Worm (Caenorhabditis elegans) whole organism, mixed stage, embryonic: ENCODE results near the gene srh-62.

Experiments
- M03D4.4 ChIP-seq: sonication (generic microtip); optimal IDR thresholded peaks from 2 replicates; lab custom pipeline; 2017; ENCODE audit warnings: mild to moderate bottlenecking, missing genetic modification characterization, missing compliant biosample characterization
- bed-3 ChIP-seq: fragments of 200-800 bp; sonication (Bioruptor generic); optimal IDR thresholded peaks from 3 replicates; lab custom pipeline; 2018; ENCODE audit warnings: mild to moderate bottlenecking, missing genetic modification characterization, moderate library complexity, missing compliant biosample characterization
- blmp-1 ChIP-seq: fragments of 150-350 bp; optimal IDR thresholded peaks from 2 replicates; lab custom pipeline; 2014; ENCODE audit warnings: missing biosample characterization, missing genetic modification characterization
- ceh-39 ChIP-seq: fragments of 150-350 bp; optimal IDR thresholded peaks from 2 replicates; lab custom pipeline; 2014; ENCODE audit warnings: missing biosample characterization, missing genetic modification characterization
- ceh-43 ChIP-seq: fragments of 200-800 bp; sonication (Bioruptor generic); optimal IDR thresholded peaks from 2 replicates; lab custom pipeline; 2018; ENCODE audit warnings: mild to moderate bottlenecking, missing genetic modification characterization, moderate library complexity, missing compliant biosample characterization
- ceh-83 ChIP-seq: fragments of 200-800 bp; sonication (Bioruptor generic); optimal IDR thresholded peaks from 2 replicates; lab custom pipeline; 2018; ENCODE audit warnings: mild to moderate bottlenecking, missing genetic modification characterization, missing compliant biosample characterization
- ces-1 ChIP-seq: fragments of 150-350 bp; optimal IDR thresholded peaks from 2 replicates; lab custom pipeline; 2014; ENCODE audit warnings: missing biosample characterization, missing genetic modification reagents, missing genetic modification characterization
- cnd-1 ChIP-seq: fragments of 200-800 bp; sonication (Bioruptor generic); optimal IDR thresholded peaks from 2 replicates; lab custom pipeline; 2018; ENCODE audit warnings: mild to moderate bottlenecking, missing genetic modification characterization, missing compliant biosample characterization
- drap-1 ChIP-seq: fragments of 200-800 bp; sonication (Bioruptor generic); optimal IDR thresholded peaks from 3 replicates; lab custom pipeline; 2018; ENCODE audit warnings: mild to moderate bottlenecking, missing genetic modification characterization, missing compliant biosample characterization
- elt-1 ChIP-seq: sonication (generic microtip); optimal IDR thresholded peaks from 2 replicates; lab custom pipeline; 2017; ENCODE audit warnings: missing genetic modification characterization, mild to moderate bottlenecking, missing compliant biosample characterization, antibody characterized with exemption, moderate library complexity, borderline replicate concordance; ENCODE audit not compliant: insufficient read depth
- elt-3 ChIP-seq: fragments of 150-350 bp; optimal IDR thresholded peaks from 2 replicates; lab custom pipeline; 2014; ENCODE audit warnings: missing biosample characterization, missing genetic modification characterization
- flh-1 ChIP-seq: fragments of 200-800 bp; sonication (Bioruptor generic); optimal IDR thresholded peaks from 2 replicates; lab custom pipeline; 2018; ENCODE audit warnings: mild to moderate bottlenecking, missing genetic modification characterization, moderate library complexity, missing compliant biosample characterization
- ham-2 ChIP-seq: fragments of 200-800 bp; sonication (Bioruptor generic); optimal IDR thresholded peaks from 2 replicates; lab custom pipeline; 2018; ENCODE audit warnings: mild to moderate bottlenecking, missing genetic modification characterization, missing compliant biosample characterization
- hlh-1 ChIP-seq: fragments of 150-350 bp; optimal IDR thresholded peaks from 2 replicates; lab custom pipeline; 2014; ENCODE audit warnings: missing biosample characterization, missing genetic modification reagents, missing genetic modification characterization
- lin-13 ChIP-seq: fragments of 150-350 bp; optimal IDR thresholded peaks from 2 replicates; lab custom pipeline; 2014; ENCODE audit warnings: missing biosample characterization, missing genetic modification characterization
- lin-32 ChIP-seq: fragments of 200-800 bp; sonication (Bioruptor generic); optimal IDR thresholded peaks from 2 replicates; lab custom pipeline; 2018; ENCODE audit warnings: mild to moderate bottlenecking, missing genetic modification characterization, missing compliant biosample characterization
- lsy-2 ChIP-seq: fragments of 150-350 bp; optimal IDR thresholded peaks from 2 replicates; lab custom pipeline; 2014; ENCODE audit warnings: missing biosample characterization, missing genetic modification characterization
- mep-1 ChIP-seq: fragments of 150-350 bp; optimal IDR thresholded peaks from 2 replicates; lab custom pipeline; 2017; ENCODE audit warnings: missing biosample characterization, missing genetic modification reagents, missing genetic modification characterization, inconsistent platforms
- mls-2 ChIP-seq: sonication (generic microtip); optimal IDR thresholded peaks from 2 replicates; lab custom pipeline; 2016; ENCODE audit warnings: mild to moderate bottlenecking, missing genetic modification characterization, moderate library complexity, missing compliant biosample characterization
- nhr-12 ChIP-seq: fragments of 150-350 bp; optimal IDR thresholded peaks from 2 replicates; lab custom pipeline; 2014; ENCODE audit warnings: missing biosample characterization, missing genetic modification characterization
- nhr-28 ChIP-seq: fragments of 150-350 bp; optimal IDR thresholded peaks from 2 replicates; lab custom pipeline; 2014; ENCODE audit warnings: missing biosample characterization, missing genetic modification characterization
- nhr-76 ChIP-seq: sonication (generic microtip); optimal IDR thresholded peaks from 2 replicates; lab custom pipeline; 2017; ENCODE audit warnings: missing biosample characterization, missing genetic modification characterization
- pha-4 ChIP-seq: fragments of 150-350 bp; optimal IDR thresholded peaks from 2 replicates; lab custom pipeline; 2018; ENCODE audit warnings: missing biosample characterization, missing genetic modification reagents, missing genetic modification characterization
- sem-2 ChIP-seq: fragments of 200-800 bp; sonication (Bioruptor generic); optimal IDR thresholded peaks from 2 replicates; lab custom pipeline; 2018; ENCODE audit warnings: mild to moderate bottlenecking, missing genetic modification characterization, missing compliant biosample characterization
- snpc-4 ChIP-seq: fragments of 150-350 bp; optimal IDR thresholded peaks from 2 replicates; lab custom pipeline; 2014; ENCODE audit warnings: missing biosample characterization, missing genetic modification characterization
- sptf-1 ChIP-seq: sonication (generic microtip); optimal IDR thresholded peaks from 2 replicates; lab custom pipeline; 2017; ENCODE audit warnings: mild to moderate bottlenecking, missing genetic modification characterization, moderate library complexity, missing compliant biosample characterization
- tbx-8 ChIP-seq: fragments of 200-800 bp; sonication (Bioruptor generic); optimal IDR thresholded peaks from 2 replicates; lab custom pipeline; 2018; ENCODE audit warnings: mild to moderate bottlenecking, missing genetic modification characterization, moderate library complexity, missing compliant biosample characterization
- unc-120 ChIP-seq: sonication (generic microtip); optimal IDR thresholded peaks from 2 replicates; lab custom pipeline; 2017; ENCODE audit warnings: missing genetic modification characterization, missing compliant biosample characterization; ENCODE audit not compliant: poor library complexity, severe bottlenecking
- unc-39 ChIP-seq: fragments of 150-350 bp; optimal IDR thresholded peaks from 2 replicates; lab custom pipeline; 2014; ENCODE audit warnings: missing biosample characterization, missing genetic modification characterization
- unc-62 ChIP-seq: fragments of 150-350 bp; optimal IDR thresholded peaks from 2 replicates; lab custom pipeline; 2014; ENCODE audit warnings: missing biosample characterization, missing genetic modification reagents, missing genetic modification characterization
- zip-8 ChIP-seq: fragments of 150-350 bp; optimal IDR thresholded peaks from 2 replicates; lab custom pipeline; 2014; ENCODE audit warnings: missing biosample characterization, missing genetic modification characterization
- ztf-11 ChIP-seq: fragments of 150-350 bp; optimal IDR thresholded peaks from 2 replicates; lab custom pipeline; 2014; ENCODE audit warnings: missing biosample characterization, missing genetic modification characterization

The srh-62 gene

DNA sequence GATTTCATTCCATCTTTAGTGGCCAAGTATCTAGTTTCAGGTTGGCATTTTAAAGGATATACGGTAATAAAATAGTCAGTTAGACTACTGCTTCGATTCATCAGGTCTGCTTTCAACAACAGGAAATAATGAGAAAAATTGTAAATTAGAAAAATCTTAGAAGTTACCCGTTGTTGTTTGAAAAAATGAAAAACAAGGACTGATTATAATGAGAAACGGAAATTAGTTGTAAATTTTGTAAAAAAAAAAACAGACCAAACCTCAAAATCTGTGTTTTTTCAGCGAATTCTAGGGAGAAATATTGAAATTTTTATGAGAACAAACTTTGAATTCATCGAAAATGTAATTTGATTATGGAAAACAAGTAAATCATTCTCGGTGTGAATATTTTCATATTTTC lies at the start of gene srh-62:
TSS of gene srh-62 (minus strand) at position 101 of the 400 bp plus-strand sequence.
- TF ChIP-seq lin-13 (no peak), bed-3 (GFP tag; lab: Kevin White, UChicago) (no peak), cnd-1 (tag; lab: Kevin White, UChicago) (no peak), ces-1 (no peak), sptf-1 (tag; lab: Kevin White, UChicago) (no peak), M03D4.4 (no peak), ceh-39 (tag; lab: Kevin White, UChicago) (no peak), lsy-2 (no peak), drap-1 (GFP tag; lab: Kevin White, UChicago) (no peak), zip-8 (no peak), mls-2 (no peak), nhr-12 (tag; lab: Kevin White, UChicago) (no peak), tbx-8 (GFP tag; lab: Kevin White, UChicago) (no peak), ham-2 (no peak), ceh-83 (GFP tag; lab: Kevin White, UChicago) (no peak), sem-2 (no peak)

DNA sequence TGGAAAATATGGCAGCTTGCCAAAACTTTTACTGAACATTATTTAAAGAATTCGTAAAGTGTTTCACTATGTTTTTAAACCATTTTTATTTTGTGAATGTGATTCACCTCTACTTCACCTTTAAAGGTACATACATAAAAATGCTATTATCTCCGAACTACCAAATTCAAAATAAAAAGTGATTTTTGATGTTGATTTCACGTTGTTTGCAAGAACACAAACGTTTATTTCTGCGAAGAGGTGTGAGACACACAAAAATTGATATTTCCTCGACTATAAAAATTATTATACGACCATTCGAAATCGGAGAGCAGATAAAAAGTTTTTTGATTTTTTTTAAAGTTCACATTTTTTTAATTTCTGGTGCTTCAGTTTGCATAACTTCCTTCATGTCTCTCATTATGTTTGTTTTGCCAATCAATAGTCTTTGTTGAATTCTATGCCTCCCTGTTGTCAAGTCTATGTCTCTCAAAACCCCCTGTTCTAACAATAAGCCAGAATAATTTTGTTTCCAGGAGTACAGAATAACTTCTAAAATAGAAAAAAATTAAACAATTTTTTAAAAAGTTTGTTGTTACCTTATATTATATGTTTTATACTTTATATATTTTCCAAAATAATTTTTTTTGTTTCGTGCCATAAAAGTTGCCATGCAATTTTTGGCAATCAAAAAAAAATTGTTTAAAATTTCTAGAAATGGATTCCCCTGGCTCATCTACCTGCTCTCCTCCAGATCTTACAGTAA lies 48.0 kb upstream of the srh-62 start, which contains the start of gene nhr-123:
TSS of gene nhr-123 (plus strand) at position 695 of the 745 bp plus-strand sequence.
- TF ChIP-seq flh-1 (GFP tag; lab: Kevin White, UChicago) (no peak), ham-2 (no peak), cnd-1 (tag; lab: Kevin White, UChicago) (no peak), lsy-2 (no peak), elt-3 (tag; lab: Kevin White, UChicago) (no peak), bed-3 (GFP tag; lab: Kevin White, UChicago) (no peak), tbx-8 (GFP tag; lab: Kevin White, UChicago) (no peak), nhr-28 (tag; lab: Kevin White, UChicago) (no peak), blmp-1 (tag; lab: Kevin White, UChicago) (no peak), nhr-76 (tag; lab: Kevin White, UChicago) (no peak), elt-1 (tag; lab: Kevin White, UChicago) (no peak), pha-4 (tag; lab: Kevin White, UChicago) (no peak), snpc-4 (tag; lab: Kevin White, UChicago) (no peak)

DNA sequence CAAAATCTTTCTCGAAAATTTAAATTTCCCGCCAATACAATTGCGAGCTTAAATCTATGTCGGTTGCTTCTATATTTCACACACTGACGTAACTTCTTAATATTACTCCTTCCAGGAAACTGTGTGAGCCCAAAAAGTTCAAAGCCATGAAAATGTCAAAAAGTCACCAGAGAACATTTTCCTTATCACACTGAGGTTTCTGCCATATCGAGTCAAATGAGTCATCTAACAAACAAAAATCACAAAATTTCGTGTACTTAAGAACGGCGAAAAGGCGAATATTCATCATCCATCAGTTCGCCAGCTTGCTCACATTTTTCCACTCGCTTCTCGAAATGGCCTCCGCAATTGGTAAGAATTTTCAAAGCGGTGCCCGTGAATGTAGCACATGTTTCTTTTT lies 46.8 kb upstream of the srh-62 start, which contains the start of gene M02H5.8:
TSS of gene M02H5.8 (plus strand) at position 297 of the 400 bp plus-strand sequence.
- TF ChIP-seq drap-1 (GFP tag; lab: Kevin White, UChicago): no peak
- no peak for TF ChIP-seq lin-32 (GFP tag; lab: Kevin White, UChicago)
- TF ChIP-seq pha-4 (tag; lab: Kevin White, UChicago): no peak
- no peak for TF ChIP-seq nhr-76 (tag; lab: Kevin White, UChicago)
- no peak for TF ChIP-seq unc-62 (GFP tag; lab: Kevin White, UChicago)
- no peak for TF ChIP-seq ceh-43
- no peak for TF ChIP-seq flh-1 (GFP tag; lab: Kevin White, UChicago)
- TF ChIP-seq, all 35 proteins: peak for 0

DNA sequence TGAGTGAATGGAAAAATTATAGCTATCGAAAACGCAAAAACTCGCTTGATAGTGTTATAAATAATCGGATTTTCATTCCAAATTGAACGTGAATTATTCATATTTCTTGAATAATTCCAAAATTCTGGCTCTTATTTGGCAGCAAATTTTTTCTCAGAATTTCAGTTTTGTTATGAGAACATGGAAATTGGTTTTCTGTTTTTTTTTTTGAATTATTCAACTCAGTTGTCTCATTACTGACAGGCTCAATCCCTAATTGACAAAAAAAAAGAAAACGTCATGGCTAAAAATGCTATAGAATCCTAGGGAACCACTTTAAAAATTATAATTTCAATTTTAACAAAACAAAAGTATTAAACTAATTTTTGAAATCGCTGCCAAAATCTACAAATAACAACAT lies 46.2 kb upstream of the srh-62 start, which contains the start of gene srh-35:
TSS of gene srh-35 (minus strand) at position 101 of the 400 bp plus-strand sequence.
- TF ChIP-seq ceh-83 (GFP tag; lab: Kevin White, UChicago) (no peak), hlh-1 (tag; lab: Kevin White, UChicago) (no peak), tbx-8 (GFP tag; lab: Kevin White, UChicago) (no peak), unc-39 (tag; lab: Kevin White, UChicago) (no peak), sem-2 (no peak), flh-1 (GFP tag; lab: Kevin White, UChicago) (no peak), drap-1 (GFP tag; lab: Kevin White, UChicago) (no peak), ham-2 (no peak), pha-4 (tag; lab: Kevin White, UChicago) (no peak), mep-1 (tag; lab: Kevin White, UChicago) (no peak), lin-13 (no peak), unc-120 (no peak), cnd-1 (tag; lab: Kevin White, UChicago) (no peak), unc-62 (GFP tag; lab: Kevin White, UChicago) (no peak), nhr-76 (tag; lab: Kevin White, UChicago) (no peak), ztf-11 (tag; lab: Kevin White, UChicago) (no peak), sptf-1 (tag; lab: Kevin White, UChicago) (no peak)
